Worm (Caenorhabditis elegans): Measurements from ENCODE around the gene lips-9.

DNA sequence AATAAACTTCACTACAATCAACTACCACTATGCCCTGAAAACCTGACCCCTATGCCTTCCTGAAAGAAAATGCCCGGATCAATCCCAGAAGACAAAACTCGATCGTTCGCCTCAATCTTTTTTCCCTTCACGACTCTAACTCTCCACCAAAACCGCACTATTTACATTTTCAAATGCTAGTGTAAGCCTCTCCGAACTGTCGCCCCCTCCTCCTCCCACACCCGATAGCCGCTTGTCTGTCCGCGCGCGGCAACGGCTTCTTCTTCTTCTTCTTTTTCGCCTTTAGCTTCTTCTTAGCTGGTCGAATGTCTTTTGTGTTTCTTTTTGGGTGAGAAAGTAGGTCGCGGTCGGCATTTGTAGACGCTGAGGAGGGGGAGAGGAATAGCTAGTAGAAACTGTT is 25.0 kb upstream of the lips-9 start:
- TF ChIP-seq tbp1 (GFP tag; optimal IDR thresholded peaks at IDR 0.05), result no peak
- no peak for TF ChIP-seq egrh-3 (GFP tag; IDR thresholded peaks at IDR 0.05)
- no peak for TF ChIP-seq ceh-40 (GFP tag; IDR thresholded peaks at IDR 0.05)
- TF ChIP-seq ztf-22 (GFP tag; optimal IDR thresholded peaks at IDR 0.05), result no peak
- TF ChIP-seq ama-1 (optimal IDR thresholded peaks at IDR 0.05), result no peak
- TF ChIP-seq ama-1 (GFP tag; optimal IDR thresholded peaks at IDR 0.05), result no peak
- no peak for TF ChIP-seq efl-1 (GFP tag; optimal IDR thresholded peaks at IDR 0.05)
- no peak for TF ChIP-seq zfh-2 (GFP tag; conservative IDR thresholded peaks at IDR 0.05)
